Worm (Caenorhabditis elegans): Measurements from ENCODE around the gene sec-61.G.

sec-61.G gene

DNA sequence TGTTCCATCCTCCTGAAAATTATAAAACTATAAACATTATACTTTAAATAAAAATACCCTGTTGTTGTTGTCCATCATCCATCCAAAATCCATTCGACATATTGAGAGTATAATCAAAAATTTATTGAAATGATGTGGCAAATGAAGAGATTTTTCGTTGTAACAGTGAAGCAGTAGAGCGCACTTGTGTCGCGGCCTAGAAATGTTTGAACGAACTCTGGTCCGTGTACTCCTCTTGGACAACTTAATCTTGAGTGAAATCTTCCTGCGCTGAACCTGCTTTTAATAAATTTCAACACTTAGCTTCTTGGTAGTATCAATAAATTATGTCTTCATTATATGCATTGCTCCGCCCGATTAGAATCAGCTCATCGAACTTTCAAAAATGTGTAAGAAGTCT is 2.3 kb downstream of the sec-61.G start, which contains the start of the genes F32D8.14 and F32D8.5 (continued):
- peak; percentile 50 for TF ChIP-seq mxl-3 (GFP tag; optimal IDR thresholded peaks at IDR 0.05)
- TF ChIP-seq Y75B8A.6 (GFP tag; IDR thresholded peaks at IDR 0.05): no peak
- no peak for TF ChIP-seq ces-1 (GFP tag; optimal IDR thresholded peaks at IDR 0.05)
- TF ChIP-seq lin-38 (GFP tag; IDR thresholded peaks at IDR 0.05): peak; percentile 94
- no peak for TF ChIP-seq R02D3.7 (tag; optimal IDR thresholded peaks at IDR 0.05)
- no peak for TF ChIP-seq jun-1 (tag; optimal IDR thresholded peaks at IDR 0.05)
- TF ChIP-seq nhr-28 (tag; optimal IDR thresholded peaks at IDR 0.05): peak; percentile 18
- TF ChIP-seq snpc-4 (tag; optimal IDR thresholded peaks at IDR 0.05): no peak
- no peak for TF ChIP-seq pha-4 (GFP tag; IDR thresholded peaks at IDR 0.05)
- TF ChIP-seq pha-4 (tag; optimal IDR thresholded peaks at IDR 0.05): peak; percentile 4
- TF ChIP-seq ceh-32 (tag; optimal IDR thresholded peaks at IDR 0.05; ENCODE audit: poor library complexity): no peak
- TF ChIP-seq T20F7.1 (GFP tag; optimal IDR thresholded peaks at IDR 0.05): peak; percentile 64
- peak; percentile 48 for TF ChIP-seq nhr-102 (tag; optimal IDR thresholded peaks at IDR 0.05)
- no peak for TF ChIP-seq nhr-237 (tag; optimal IDR thresholded peaks at IDR 0.05)
- TF ChIP-seq nhr-11 (tag; optimal IDR thresholded peaks at IDR 0.05): peak; percentile 30
- no peak for TF ChIP-seq Y48G9A.11 (GFP tag; IDR thresholded peaks at IDR 0.05)
- peak; percentile 76 for TF ChIP-seq mep-1 (tag; optimal IDR thresholded peaks at IDR 0.05)
- TF ChIP-seq nhr-6 (tag; optimal IDR thresholded peaks at IDR 0.05): peak; percentile 68
- no peak for TF ChIP-seq lin-29 (GFP tag; IDR thresholded peaks at IDR 0.05)
- TF ChIP-seq F49E8.2 (tag; optimal IDR thresholded peaks at IDR 0.05; ENCODE audit: borderline replicate concordance): no peak
- no peak for TF ChIP-seq madf-5 (GFP tag; IDR thresholded peaks at IDR 0.05)
- TF ChIP-seq attf-4 (tag; optimal IDR thresholded peaks at IDR 0.05): no peak
- TF ChIP-seq ceh-82 (tag; optimal IDR thresholded peaks at IDR 0.05): no peak
- no peak for TF ChIP-seq zip-11 (GFP tag; IDR thresholded peaks at IDR 0.05)
- TF ChIP-seq nhr-42 (GFP tag; IDR thresholded peaks at IDR 0.05): no peak
- no peak for TF ChIP-seq fkh-10 (GFP tag; optimal IDR thresholded peaks at IDR 0.05)
- TF ChIP-seq nhr-48 (tag; optimal IDR thresholded peaks at IDR 0.05): peak; percentile 67
- no peak for TF ChIP-seq dmd-9 (GFP tag; IDR thresholded peaks at IDR 0.05)
- TF ChIP-seq nhr-77 (tag; optimal IDR thresholded peaks at IDR 0.05): peak; percentile 64
- 0 out of 2 replicates have a peak, but pooled peaks have one; percentile 12 for TF ChIP-seq ceh-20 (GFP tag; IDR thresholded peaks at IDR 0.05)
- TF ChIP-seq skn-1 (tag; optimal IDR thresholded peaks at IDR 0.05): no peak
- TF ChIP-seq Y105C5A.15 (GFP tag; IDR thresholded peaks at IDR 0.05): no peak
- TF ChIP-seq hlh-30 (tag; optimal IDR thresholded peaks at IDR 0.05; ENCODE audit: insufficient read depth): peak; percentile 49
- TF ChIP-seq lir-3 (tag; optimal IDR thresholded peaks at IDR 0.05): no peak
- no peak for TF ChIP-seq ctbp-1 (GFP tag; IDR thresholded peaks at IDR 0.05)
- peak; percentile 63 for TF ChIP-seq hmg-1.1 (GFP tag; IDR thresholded peaks at IDR 0.05)
- no peak for TF ChIP-seq F44E2.7 (GFP tag; IDR thresholded peaks at IDR 0.05)
- peak; percentile 39 for TF ChIP-seq F37D6.2 (tag; optimal IDR thresholded peaks at IDR 0.05)
- TF ChIP-seq pqm-1 (tag; optimal IDR thresholded peaks at IDR 0.05): peak; percentile 1
- TF ChIP-seq nhr-111 (GFP tag; optimal IDR thresholded peaks at IDR 0.05): no peak
- TF ChIP-seq aha-1 (tag): peak; percentile 89
- no peak for TF ChIP-seq F26F4.8 (GFP tag; conservative IDR thresholded peaks at IDR 0.05)
- TF ChIP-seq lin-39 (tag; optimal IDR thresholded peaks at IDR 0.05): no peak
- TF ChIP-seq arid-1 (GFP tag; conservative IDR thresholded peaks at IDR 0.05): 0 out of 2 replicates have a peak, but pooled peaks have one; percentile 28
- TF ChIP-seq daf-19 (GFP tag; conservative IDR thresholded peaks at IDR 0.05): no peak
- no peak for TF ChIP-seq dmd-8 (GFP tag; IDR thresholded peaks at IDR 0.05)
- peak; percentile 74 for TF ChIP-seq duxl-1 (tag; optimal IDR thresholded peaks at IDR 0.05; ENCODE audit: poor library complexity)
- TF ChIP-seq tag-97 (GFP tag; IDR thresholded peaks at IDR 0.05): no peak
- TF ChIP-seq mdl-1 (tag; optimal IDR thresholded peaks at IDR 0.05): no peak
- peak in 1 of 2 experiments; percentile 84 for TF ChIP-seq unc-62 (GFP tag; optimal IDR thresholded peaks at IDR 0.05 in 1 of 2)
- TF ChIP-seq unc-62 (tag; optimal IDR thresholded peaks at IDR 0.05): no peak
- no peak for TF ChIP-seq saeg-2 (GFP tag; IDR thresholded peaks at IDR 0.05)
- no peak for TF ChIP-seq lin-15B (tag; optimal IDR thresholded peaks at IDR 0.05)
